Worm (Caenorhabditis elegans): ENCODE results near the gene Y66D12A.1.

DNA sequence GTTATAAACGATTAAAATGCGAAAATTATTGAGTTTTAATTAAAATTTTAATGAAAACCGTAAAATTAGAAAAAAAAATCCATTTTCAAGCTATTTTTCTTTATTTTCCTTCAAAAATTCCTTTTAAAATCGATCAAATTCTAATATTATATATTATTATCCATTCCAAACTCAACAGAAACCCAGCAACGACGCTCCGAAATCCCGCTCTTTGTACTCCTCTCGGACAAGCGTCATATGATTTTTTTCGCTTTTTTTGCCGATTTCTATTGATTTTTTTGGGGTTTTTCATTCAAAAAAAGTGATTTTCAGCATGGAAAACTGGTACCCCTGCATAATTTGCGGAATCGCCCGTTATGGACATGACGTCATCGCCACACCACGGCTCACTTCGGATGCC is 8.5 kb downstream of the Y66D12A.1 start, which contains the start of gene ceh-91:
- no peak for TF ChIP-seq mdl-1 (tag; optimal IDR thresholded peaks at IDR 0.05)
- TF ChIP-seq skn-1 (tag; optimal IDR thresholded peaks at IDR 0.05): no peak
- no peak for TF ChIP-seq blmp-1 (tag; optimal IDR thresholded peaks at IDR 0.05; ENCODE audit: insufficient read depth)
- TF ChIP-seq dmd-4 (tag; optimal IDR thresholded peaks at IDR 0.05): no peak
- no peak for TF ChIP-seq lin-13 (GFP tag; optimal IDR thresholded peaks at IDR 0.05)
- TF ChIP-seq nhr-23 (tag; optimal IDR thresholded peaks at IDR 0.05): no peak
- TF ChIP-seq lin-39 (tag; optimal IDR thresholded peaks at IDR 0.05): no peak
- no peak for TF ChIP-seq ceh-16 (tag; optimal IDR thresholded peaks at IDR 0.05)
- TF ChIP-seq nhr-12 (tag; optimal IDR thresholded peaks at IDR 0.05): no peak
- TF ChIP-seq nhr-11 (tag; optimal IDR thresholded peaks at IDR 0.05): no peak

Data from whole organism, L2 larva.